Worm (Caenorhabditis elegans): Measurements from ENCODE around the gene C18H2.5.

DNA sequence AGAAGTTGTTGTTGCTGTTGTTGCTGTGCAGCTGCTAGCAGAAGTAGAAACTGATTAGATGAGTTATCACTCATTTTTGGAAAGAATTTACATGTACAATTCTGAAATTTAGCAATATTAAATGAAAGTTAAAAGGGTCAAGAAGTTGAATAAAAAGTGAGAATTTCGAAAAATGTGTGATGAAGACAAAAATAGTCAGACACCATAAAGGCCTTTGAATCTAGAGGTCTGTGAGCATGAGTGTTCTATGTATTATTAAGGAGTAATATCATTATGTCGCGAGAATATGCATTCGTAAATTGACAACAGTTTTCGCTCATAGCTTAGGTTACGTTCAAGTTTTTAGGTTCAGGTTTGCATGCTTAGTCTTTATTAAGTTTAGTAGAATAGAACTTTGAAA lies 38.2 kb downstream of the C18H2.5 start, which contains the start of gene baz-2:
- TF ChIP-seq B0310.2 (tag; optimal IDR thresholded peaks at IDR 0.05): no peak
- no peak for TF ChIP-seq hmbx-1 (tag; optimal IDR thresholded peaks at IDR 0.05)
- TF ChIP-seq aly-1 (tag; optimal IDR thresholded peaks at IDR 0.05): no peak
- no peak for TF ChIP-seq sea-1 (GFP tag; conservative IDR thresholded peaks at IDR 0.05)
- TF ChIP-seq hmg-4 (GFP tag; optimal IDR thresholded peaks at IDR 0.05): no peak
